Worm (Caenorhabditis elegans): ENCODE data around the gene actl-1.

The actl-1 gene

DNA sequence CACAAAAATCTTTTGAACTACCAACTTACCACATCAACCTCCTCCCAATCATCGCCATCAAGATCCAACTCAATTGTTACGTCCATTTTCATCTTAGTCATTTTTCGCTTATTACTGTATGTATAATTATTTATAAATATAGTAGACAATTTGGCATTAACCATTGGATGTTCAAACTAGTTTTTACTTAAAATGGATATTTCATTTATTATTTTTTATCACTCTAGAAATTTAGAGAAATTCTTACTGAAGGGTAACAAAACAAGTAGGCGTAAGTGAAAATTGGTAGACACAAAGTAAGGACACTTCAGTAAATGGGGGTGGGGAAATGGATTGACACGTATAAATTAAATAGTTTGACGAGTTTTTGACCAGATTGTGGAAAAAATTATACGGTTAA lies at the start of gene actl-1:
Gene actl-1, minus strand, starts transcription at position 101 of the 400 bp plus-strand sequence.
- TF ChIP-seq pros-1 (tag; optimal IDR thresholded peaks at IDR 0.05) (no peak), fkh-6 (tag; optimal IDR thresholded peaks at IDR 0.05) (no peak), ceh-31 (tag; optimal IDR thresholded peaks at IDR 0.05) (no peak), hlh-30 (tag; optimal IDR thresholded peaks at IDR 0.05; ENCODE audit: insufficient read depth) (no peak), pha-4 (tag; optimal IDR thresholded peaks at IDR 0.05) (no peak)

DNA sequence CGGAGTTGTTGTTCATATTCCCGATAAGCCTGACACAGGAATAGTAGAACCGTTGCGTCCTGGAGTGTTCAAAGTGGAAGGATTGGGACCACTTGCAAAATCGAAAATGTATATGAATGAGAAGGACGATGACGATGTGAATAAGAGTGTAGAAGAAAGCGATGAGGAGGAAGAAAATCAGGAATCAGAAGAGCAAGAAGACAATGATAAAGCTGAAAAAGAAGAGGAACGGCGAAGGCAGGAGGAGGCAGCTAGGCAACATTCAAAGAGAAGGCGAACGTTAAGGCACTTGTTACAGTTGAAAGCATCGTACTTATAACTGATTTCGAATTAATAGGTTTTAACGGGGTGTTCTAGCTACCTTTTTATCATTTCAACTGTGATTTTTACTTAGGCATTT lies 44.0 kb upstream of the actl-1 start:
- no peak for TF ChIP-seq C38D4.7 (GFP tag; optimal IDR thresholded peaks at IDR 0.05)
- no peak for TF ChIP-seq hlh-8 (tag; optimal IDR thresholded peaks at IDR 0.05)
- no peak for TF ChIP-seq ceh-45 (GFP tag; IDR thresholded peaks at IDR 0.05)
- TF ChIP-seq fax-1 (tag; optimal IDR thresholded peaks at IDR 0.05), result no peak
- no peak for TF ChIP-seq nfya-1 (tag; optimal IDR thresholded peaks at IDR 0.05)
- TF ChIP-seq pqm-1 (tag; optimal IDR thresholded peaks at IDR 0.05), result no peak
- TF ChIP-seq sox-4 (tag; optimal IDR thresholded peaks at IDR 0.05), result no peak
- TF ChIP-seq ceh-22 (tag; optimal IDR thresholded peaks at IDR 0.05), result no peak
- no peak for TF ChIP-seq ceh-18 (tag; optimal IDR thresholded peaks at IDR 0.05)
- TF ChIP-seq hlh-6 (tag; optimal IDR thresholded peaks at IDR 0.05), result no peak
- no peak for TF ChIP-seq ztf-16 (tag; optimal IDR thresholded peaks at IDR 0.05)
- no peak for TF ChIP-seq ceh-9 (tag; optimal IDR thresholded peaks at IDR 0.05)
- no peak for TF ChIP-seq elt-2 (tag; optimal IDR thresholded peaks at IDR 0.05)

DNA sequence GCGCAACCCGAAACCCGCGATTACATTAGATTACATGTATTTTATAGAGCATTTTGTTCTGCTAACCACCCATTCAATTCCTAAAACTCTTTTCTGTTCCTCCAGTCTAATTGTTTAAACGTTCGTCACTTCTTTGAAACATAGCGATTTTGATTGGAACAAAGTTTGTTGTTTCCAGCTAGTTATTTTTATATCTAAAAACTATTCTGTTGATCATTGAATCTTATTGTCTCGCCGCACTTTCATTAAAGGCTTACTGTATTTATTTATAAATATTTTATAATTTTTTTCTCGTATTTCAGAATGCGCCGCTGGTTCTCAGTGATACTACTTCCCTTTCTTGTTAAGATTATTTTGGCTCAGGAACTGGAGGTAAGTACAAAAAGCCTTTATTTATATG lies 43.1 kb upstream of the actl-1 start, which contains the start of gene T14E8.2:
Gene T14E8.2, plus strand, starts transcription at position 301 of the 400 bp plus-strand sequence.
- TF ChIP-seq ceh-48 (tag; optimal IDR thresholded peaks at IDR 0.05), result no peak
- no peak for TF ChIP-seq C08G9.2 (tag; optimal IDR thresholded peaks at IDR 0.05)
- TF ChIP-seq che-1 (tag; optimal IDR thresholded peaks at IDR 0.05), result no peak
- TF ChIP-seq nhr-11 (tag; optimal IDR thresholded peaks at IDR 0.05), result no peak
- TF ChIP-seq ceh-22 (tag; optimal IDR thresholded peaks at IDR 0.05), result no peak
- no peak for TF ChIP-seq pag-3 (tag; optimal IDR thresholded peaks at IDR 0.05; ENCODE audit: borderline replicate concordance)
- TF ChIP-seq sox-4 (tag; optimal IDR thresholded peaks at IDR 0.05), result no peak

DNA sequence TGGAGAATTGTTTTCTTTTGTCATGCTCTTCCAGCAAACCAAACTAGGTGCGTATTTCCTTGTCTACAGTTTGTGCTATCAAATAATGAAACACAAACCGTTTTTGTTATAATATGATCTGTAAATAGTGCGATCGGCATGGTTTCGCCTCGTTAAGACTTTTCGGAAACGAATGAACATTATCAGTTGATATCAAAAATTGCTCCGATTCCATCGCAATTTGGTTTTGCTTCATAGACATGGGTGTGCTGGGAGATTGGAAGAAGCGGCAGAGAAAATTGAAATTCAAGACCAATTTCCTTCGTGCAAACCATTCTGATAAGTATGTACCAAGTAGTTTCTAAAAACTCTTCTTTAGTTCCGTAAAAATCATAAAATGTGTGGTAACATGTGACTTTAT lies 38.4 kb upstream of the actl-1 start:
- TF ChIP-seq ceh-2 (tag; optimal IDR thresholded peaks at IDR 0.05) (no peak), sdc-2 (tag; optimal IDR thresholded peaks at IDR 0.05) (no peak), ref-2 (tag; optimal IDR thresholded peaks at IDR 0.05) (no peak), ets-4 (tag; optimal IDR thresholded peaks at IDR 0.05) (no peak), ceh-14 (tag; optimal IDR thresholded peaks at IDR 0.05) (no peak), unc-3 (GFP tag; conservative IDR thresholded peaks at IDR 0.05) (no peak), unc-3 (tag; optimal IDR thresholded peaks at IDR 0.05) (no peak), pros-1 (tag; optimal IDR thresholded peaks at IDR 0.05) (no peak), sox-2 (GFP tag; IDR thresholded peaks at IDR 0.05) (no peak), ceh-19 (GFP tag; optimal IDR thresholded peaks at IDR 0.05) (no peak), ceh-48 (tag; optimal IDR thresholded peaks at IDR 0.05) (no peak), hlh-8 (tag; optimal IDR thresholded peaks at IDR 0.05) (no peak), eyg-1 (tag; optimal IDR thresholded peaks at IDR 0.05) (no peak), zip-5 (tag; optimal IDR thresholded peaks at IDR 0.05) (no peak), pqm-1 (tag; optimal IDR thresholded peaks at IDR 0.05) (no peak), ttx-3 (tag; optimal IDR thresholded peaks at IDR 0.05) (no peak), ceh-30 (tag; optimal IDR thresholded peaks at IDR 0.05) (no peak), hlh-6 (tag; optimal IDR thresholded peaks at IDR 0.05) (no peak), lin-11 (tag; optimal IDR thresholded peaks at IDR 0.05) (no peak), ceh-45 (GFP tag; IDR thresholded peaks at IDR 0.05) (no peak)

Data from whole organism, late embryonic.